Fruit fly (Drosophila melanogaster): Measurements from ENCODE around the gene CG12971.

Gene CG12971

dm6 chr3L:21357383-21357782 lies 1.1 kb upstream of the CG12971 start, which contains the start of gene CG32437:
Gene CG32437 (plus strand): TSS chr3L:21357683.
- TF ChIP-seq CG8478 (optimal IDR thresholded peaks at IDR 0.05) (no peak), CTCF (optimal IDR thresholded peaks at IDR 0.05) (no peak)

- TF ChIP-seq CG8478 (optimal IDR thresholded peaks at IDR 0.05) (no peak), CTCF (optimal IDR thresholded peaks at IDR 0.05) (no peak)
Measured at dm6 chr3L:21348983-21349432, 7.3 kb downstream of the CG12971 start, which contains the start of gene ebd2. Gene ebd2 (minus strand): TSS chr3L:21349288.

- TF ChIP-seq CG8478 (optimal IDR thresholded peaks at IDR 0.05) = no peak
Measured at dm6 chr3L:21347197-21347831, 9.0 kb downstream of the CG12971 start.

- TF ChIP-seq CTCF (optimal IDR thresholded peaks at IDR 0.05) = no peak
- TF ChIP-seq CG8478 (optimal IDR thresholded peaks at IDR 0.05) = no peak
Measured at dm6 chr3L:21346463-21347196, 9.7 kb downstream of the CG12971 start.

dm6 chr3L:21343254-21344083 lies 12.8 kb downstream of the CG12971 start, which contains the start of the genes Tbc1d8-9 and CG32436:
Gene Tbc1d8-9 (minus strand): TSS chr3L:21343716.
Gene CG32436 (plus strand): TSS chr3L:21344033.
- TF ChIP-seq CG8478 (optimal IDR thresholded peaks at IDR 0.05) (no peak), CTCF (optimal IDR thresholded peaks at IDR 0.05) (no peak)

dm6 chr3L:21342592-21342991 lies 13.7 kb downstream of the CG12971 start:
- TF ChIP-seq CG8478 (optimal IDR thresholded peaks at IDR 0.05) = no peak
- no peak for TF ChIP-seq CTCF (optimal IDR thresholded peaks at IDR 0.05)

dm6 chr3L:21334999-21335631 lies 21.2 kb downstream of the CG12971 start, which contains the start of gene Tsr1:
Gene Tsr1 (plus strand): TSS chr3L:21335215.
- TF ChIP-seq CG8478 (optimal IDR thresholded peaks at IDR 0.05) (no peak), CTCF (optimal IDR thresholded peaks at IDR 0.05) (peak in 1 of 2 experiments; percentile 33)

dm6 chr3L:21324724-21325123 lies 31.6 kb downstream of the CG12971 start:
- no peak for TF ChIP-seq CTCF (optimal IDR thresholded peaks at IDR 0.05)
- TF ChIP-seq CG8478 (optimal IDR thresholded peaks at IDR 0.05) = no peak

DNA sequence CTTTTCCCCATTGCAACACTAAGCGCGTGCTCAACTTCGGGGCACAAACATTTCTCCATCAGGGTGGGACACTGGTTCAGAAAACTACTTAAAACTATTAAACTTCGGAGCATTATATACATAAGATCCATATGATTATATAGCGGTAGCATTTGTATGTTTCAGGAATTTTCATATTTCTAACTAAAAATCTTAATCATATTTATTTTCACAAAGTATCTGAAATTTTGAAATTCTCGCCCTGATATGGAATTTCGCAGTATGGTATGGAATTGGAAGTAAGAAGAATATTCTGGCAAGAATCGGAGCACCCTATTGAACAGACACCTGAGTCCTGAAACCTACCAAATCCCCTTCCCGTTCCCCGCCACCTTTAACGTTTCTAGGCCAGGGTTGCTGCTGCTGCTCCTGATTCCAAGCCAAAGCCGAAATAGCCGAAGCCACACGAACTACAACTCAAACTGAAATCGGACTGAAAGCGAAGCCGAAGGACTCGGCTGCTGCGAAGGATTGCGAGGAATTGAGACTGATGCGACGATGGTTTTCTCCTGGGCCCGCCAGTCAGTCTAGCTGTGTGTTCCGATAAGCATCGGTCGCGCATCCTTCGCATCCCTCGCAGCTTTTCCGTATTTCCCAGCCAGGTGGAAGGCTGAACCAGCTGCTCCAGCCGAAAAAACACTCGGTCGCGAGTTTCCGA lies 34.3 kb downstream of the CG12971 start:
- TF ChIP-seq CTCF (optimal IDR thresholded peaks at IDR 0.05) = no peak
- TF ChIP-seq CG8478 (optimal IDR thresholded peaks at IDR 0.05) = no peak

- no peak for TF ChIP-seq CG8478 (optimal IDR thresholded peaks at IDR 0.05)
- no peak for TF ChIP-seq CTCF (optimal IDR thresholded peaks at IDR 0.05)
Measured at dm6 chr3L:21319957-21320356, 36.3 kb downstream of the CG12971 start.

DNA sequence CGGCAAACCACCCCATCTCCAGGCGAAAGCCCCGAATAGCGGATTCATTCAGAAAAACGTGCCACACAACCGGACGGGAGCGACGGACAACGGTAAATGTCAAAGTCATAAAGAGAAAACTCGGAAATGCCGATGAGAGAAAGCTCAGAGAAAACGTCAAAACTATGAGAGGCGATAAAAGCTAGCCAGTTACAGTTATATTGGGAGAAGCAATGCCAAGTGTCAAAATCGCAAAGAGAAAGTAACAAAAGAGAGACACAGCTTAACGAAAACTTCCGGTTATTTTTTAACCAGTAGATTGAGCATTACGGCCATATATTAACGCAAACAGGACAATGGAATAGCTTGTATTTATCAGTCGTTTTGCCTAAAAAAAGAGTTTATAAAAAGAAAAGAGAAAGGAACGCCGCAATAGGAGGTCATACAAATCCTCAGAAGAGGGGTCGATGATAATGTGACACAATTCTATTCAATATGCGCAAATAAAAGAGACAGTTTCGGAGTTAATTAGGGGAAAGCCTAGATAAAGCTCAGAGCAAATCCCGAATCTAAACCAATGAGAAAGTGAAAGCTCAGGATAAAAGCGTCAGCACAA lies 36.9 kb downstream of the CG12971 start:
- no peak for TF ChIP-seq CTCF (optimal IDR thresholded peaks at IDR 0.05)
- TF ChIP-seq CG8478 (optimal IDR thresholded peaks at IDR 0.05) = no peak

- TF ChIP-seq CG8478 (optimal IDR thresholded peaks at IDR 0.05) = no peak
- TF ChIP-seq CTCF (optimal IDR thresholded peaks at IDR 0.05) = no peak
Measured at dm6 chr3L:21318474-21318873, 37.8 kb downstream of the CG12971 start, which contains the start of gene Rab26. Gene Rab26 (plus strand): TSS chr3L:21318774.

DNA sequence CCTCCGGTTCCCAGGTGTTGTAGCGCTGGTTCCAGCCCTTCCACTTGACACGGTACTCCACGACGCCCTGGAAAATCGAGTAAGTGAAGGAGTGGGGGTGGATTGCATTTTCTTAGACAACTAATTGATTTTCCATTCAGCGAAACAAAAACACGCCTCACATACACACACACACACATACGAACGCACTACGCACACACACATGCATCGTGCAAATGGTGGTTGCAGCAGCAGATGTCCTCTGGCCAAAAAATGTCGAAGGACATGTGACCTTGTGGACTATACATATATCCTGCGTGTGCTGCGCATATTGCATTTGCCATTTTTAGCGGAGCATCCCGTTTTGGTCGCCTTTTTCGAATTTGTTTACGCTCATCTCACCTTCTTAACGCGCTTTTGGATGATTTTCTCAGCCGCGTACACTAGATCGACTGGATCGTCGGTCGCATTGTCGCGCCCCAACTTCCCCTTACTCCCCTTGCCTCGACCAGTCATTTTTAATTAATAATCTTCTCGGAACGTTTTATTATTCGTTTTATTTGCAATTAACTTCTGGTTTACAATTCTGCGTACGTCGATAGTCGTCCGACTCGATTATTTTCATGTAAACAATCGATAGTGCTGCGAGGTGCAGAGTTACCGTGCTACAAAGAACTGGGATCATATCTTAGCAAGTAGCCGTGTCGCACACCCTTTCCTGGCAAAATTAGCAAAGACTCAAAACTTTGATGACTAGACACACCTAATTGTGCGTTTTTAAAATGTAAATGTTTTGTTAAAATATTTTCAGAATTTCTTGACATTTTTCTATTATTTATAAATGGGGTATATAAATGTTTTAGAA lies 38.7 kb downstream of the CG12971 start, which contains the start of gene Pc:
TSS of gene Pc (minus strand) at position 605 of the 844 bp plus-strand sequence.
- no peak for TF ChIP-seq CG8478 (optimal IDR thresholded peaks at IDR 0.05)
- TF ChIP-seq CTCF (optimal IDR thresholded peaks at IDR 0.05) = peak; percentile 60 to 75

Measured in S2 (cell line).